Worm (Caenorhabditis elegans) whole organism, late embryonic: ENCODE data around the gene ZK643.2.
A peak's percentile ranks its signal among the peaks of the same experiment; 100 is the strongest.

Experiments used
- C08G9.2 ChIP-seq: sonication (generic microtip); optimal IDR thresholded peaks from 2 replicates; lab custom pipeline; 2016; ENCODE audit warnings: mild to moderate bottlenecking, missing genetic modification characterization, moderate library complexity, missing compliant biosample characterization
- K02D7.2 ChIP-seq: sonication (generic microtip); optimal IDR thresholded peaks from 2 replicates; lab custom pipeline; 2017; ENCODE audit warnings: mild to moderate bottlenecking, missing genetic modification characterization, missing compliant biosample characterization
- ceh-19 ChIP-seq: fragments of 200-800 bp; sonication (Bioruptor generic); optimal IDR thresholded peaks from 2 replicates; lab custom pipeline; 2018; ENCODE audit warnings: mild to moderate bottlenecking, missing genetic modification characterization, missing compliant biosample characterization
- ceh-2 ChIP-seq: sonication (generic microtip); optimal IDR thresholded peaks from 2 replicates; lab custom pipeline; 2016; ENCODE audit warnings: missing genotype, missing genetic modification characterization, missing compliant biosample characterization
- ceh-24 ChIP-seq: sonication (generic microtip); optimal IDR thresholded peaks from 2 replicates; lab custom pipeline; 2016; ENCODE audit warnings: mild to moderate bottlenecking, missing genetic modification characterization, missing compliant biosample characterization
- ceh-30 ChIP-seq: fragments of 150-350 bp; optimal IDR thresholded peaks from 2 replicates; lab custom pipeline; 2014; ENCODE audit warnings: missing biosample characterization, missing genetic modification characterization
- ceh-31 ChIP-seq: sonication (generic microtip); optimal IDR thresholded peaks from 2 replicates; lab custom pipeline; 2016; ENCODE audit warnings: missing genetic modification characterization, missing compliant biosample characterization
- ceh-34 ChIP-seq: sonication (generic microtip); optimal IDR thresholded peaks from 2 replicates; lab custom pipeline; 2016; ENCODE audit warnings: mild to moderate bottlenecking, missing genetic modification characterization, missing compliant biosample characterization
- ceh-6 ChIP-seq: fragments of 200-800 bp; sonication (Bioruptor generic); optimal IDR thresholded peaks from 2 replicates; lab custom pipeline; 2018; ENCODE audit warnings: mild to moderate bottlenecking, missing genetic modification characterization, missing compliant biosample characterization
- ceh-9 ChIP-seq: sonication (generic microtip); optimal IDR thresholded peaks from 2 replicates; lab custom pipeline; 2016; ENCODE audit warnings: mild to moderate bottlenecking, missing genetic modification characterization, inconsistent platforms, missing compliant biosample characterization
- dve-1 ChIP-seq: sonication (generic microtip); optimal IDR thresholded peaks from 2 replicates; lab custom pipeline; 2017; ENCODE audit warnings: antibody characterized with exemption, mild to moderate bottlenecking, missing genetic modification characterization, missing compliant biosample characterization
- fax-1 ChIP-seq: sonication (generic microtip); optimal IDR thresholded peaks from 2 replicates; lab custom pipeline; 2016; ENCODE audit warnings: missing genotype, missing genetic modification characterization, missing compliant biosample characterization
- hlh-30 ChIP-seq: sonication (generic microtip); optimal IDR thresholded peaks from 2 replicates; lab custom pipeline; 2017; ENCODE audit warnings: antibody characterized with exemption, missing genetic modification characterization, missing compliant biosample characterization; ENCODE audit not compliant: insufficient read depth
- hlh-8 ChIP-seq: sonication (generic microtip); optimal IDR thresholded peaks from 2 replicates; lab custom pipeline; 2016; ENCODE audit warnings: missing genotype, missing genetic modification characterization, missing compliant biosample characterization
- lim-6 ChIP-seq: sonication (generic microtip); optimal IDR thresholded peaks from 2 replicates; lab custom pipeline; 2016; ENCODE audit warnings: missing genetic modification characterization, missing compliant biosample characterization
- lin-11 ChIP-seq: fragments of 200-800 bp; sonication (Bioruptor generic); optimal IDR thresholded peaks from 2 replicates; lab custom pipeline; 2018; ENCODE audit warnings: mild to moderate bottlenecking, missing genetic modification characterization, missing compliant biosample characterization
- madf-2 ChIP-seq: sonication (generic microtip); optimal IDR thresholded peaks from 2 replicates; lab custom pipeline; 2017; ENCODE audit warnings: missing genetic modification characterization, missing compliant biosample characterization
- mec-3 ChIP-seq: sonication (generic microtip); optimal IDR thresholded peaks from 2 replicates; lab custom pipeline; 2016; ENCODE audit warnings: borderline replicate concordance, missing genetic modification characterization, missing compliant biosample characterization
- nfya-1 ChIP-seq: sonication (generic microtip); optimal IDR thresholded peaks from 2 replicates; lab custom pipeline; 2017; ENCODE audit warnings: missing genetic modification characterization, mild to moderate bottlenecking, missing compliant biosample characterization, antibody characterized with exemption, moderate library complexity
- nhr-11 ChIP-seq: fragments of 150-350 bp; optimal IDR thresholded peaks from 2 replicates; lab custom pipeline; 2014; ENCODE audit warnings: missing biosample characterization, missing genetic modification characterization
- npax-4 ChIP-seq: sonication (generic microtip); optimal IDR thresholded peaks from 2 replicates; lab custom pipeline; 2016; ENCODE audit warnings: missing genetic modification characterization, missing compliant biosample characterization
- odd-2 ChIP-seq: sonication (generic microtip); optimal IDR thresholded peaks from 2 replicates; lab custom pipeline; 2017; ENCODE audit warnings: antibody characterized with exemption, mild to moderate bottlenecking, missing genetic modification characterization, missing compliant biosample characterization
- pag-3 ChIP-seq: sonication (generic microtip); optimal IDR thresholded peaks from 2 replicates; lab custom pipeline; 2016; ENCODE audit warnings: missing compliant biosample characterization, missing genetic modification characterization, borderline replicate concordance
- pat-9 ChIP-seq: fragments of 200-800 bp; sonication (Bioruptor generic); optimal IDR thresholded peaks from 2 replicates; lab custom pipeline; 2018; ENCODE audit warnings: mild to moderate bottlenecking, missing genetic modification characterization, moderate library complexity, missing compliant biosample characterization
- pha-4 ChIP-seq: fragments of 150-350 bp; optimal IDR thresholded peaks from 2 replicates; lab custom pipeline; 2018; ENCODE audit warnings: missing biosample characterization, missing genetic modification reagents, missing genetic modification characterization
- pros-1 ChIP-seq: fragments of 150-350 bp; optimal IDR thresholded peaks from 2 replicates; lab custom pipeline; 2014; ENCODE audit warnings: missing biosample characterization, missing genetic modification reagents, missing genetic modification characterization
- ref-2 ChIP-seq: sonication (generic microtip); optimal IDR thresholded peaks from 2 replicates; lab custom pipeline; 2016; ENCODE audit warnings: missing genetic modification characterization, missing compliant biosample characterization
- rnt-1 ChIP-seq: sonication (generic microtip); optimal IDR thresholded peaks from 2 replicates; lab custom pipeline; 2016; ENCODE audit warnings: missing genetic modification characterization, missing compliant biosample characterization
- sox-2 ChIP-seq: fragments of 200-800 bp; sonication (Bioruptor generic); IDR thresholded peaks from 2 replicates; pipeline ENCODE4 v1.3.6; 2022; ENCODE audit warnings: missing genetic modification reagents, missing genetic modification characterization, missing compliant biosample characterization
- tbx-2 ChIP-seq: sonication (generic microtip); optimal IDR thresholded peaks from 2 replicates; lab custom pipeline; 2016; ENCODE audit warnings: missing genetic modification characterization, missing compliant biosample characterization
- tbx-7 ChIP-seq: sonication (generic microtip); optimal IDR thresholded peaks from 2 replicates; lab custom pipeline; 2016; ENCODE audit warnings: missing genotype, missing genetic modification characterization, missing compliant biosample characterization
- unc-42 ChIP-seq: sonication (generic microtip); optimal IDR thresholded peaks from 2 replicates; lab custom pipeline; 2016; ENCODE audit warnings: missing genotype, missing genetic modification characterization, missing compliant biosample characterization
- unc-55 ChIP-seq: sonication (generic microtip); optimal IDR thresholded peaks from 2 replicates; lab custom pipeline; 2017; ENCODE audit warnings: missing biosample characterization, missing genetic modification reagents, missing genetic modification characterization
- zip-5 ChIP-seq: sonication (generic microtip); optimal IDR thresholded peaks from 2 replicates; lab custom pipeline; 2016; ENCODE audit warnings: missing genetic modification characterization, missing compliant biosample characterization

The ZK643.2 gene

DNA sequence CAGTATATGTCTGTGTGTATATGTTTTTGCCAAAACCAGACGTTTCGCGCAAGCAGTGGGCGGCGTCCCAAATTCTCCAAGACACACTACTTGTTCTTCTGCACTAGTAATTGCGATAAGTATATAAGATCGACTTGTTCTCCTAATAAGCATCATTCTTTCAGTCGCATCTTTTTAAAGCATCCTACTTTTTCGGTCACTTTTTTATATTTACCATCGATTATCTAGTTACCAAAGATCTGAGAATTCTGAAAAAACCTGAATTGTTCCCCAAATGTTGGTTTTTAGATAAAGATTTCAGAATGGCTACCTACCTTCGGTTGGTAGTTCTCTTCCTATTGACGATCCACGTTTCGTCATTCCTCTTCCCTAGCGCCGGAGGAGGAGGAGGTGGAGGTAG lies 5.7 kb downstream of the ZK643.2 start, which contains the start of gene grl-25:
Gene grl-25 (plus strand): TSS at position 301 of the 400 bp plus-strand sequence.
- no peak for TF ChIP-seq pha-4
- TF ChIP-seq rnt-1, result no peak
- no peak for TF ChIP-seq nfya-1 (tag; lab: Kevin White, UChicago)
- TF ChIP-seq pat-9 (tag; lab: Kevin White, UChicago), result no peak
- TF ChIP-seq tbx-7 (tag; lab: Kevin White, UChicago), result no peak
- no peak for TF ChIP-seq K02D7.2 (tag; lab: Kevin White, UChicago)
- no peak for TF ChIP-seq ceh-19 (GFP tag; lab: Kevin White, UChicago)
- no peak for TF ChIP-seq ceh-24
- TF ChIP-seq mec-3 (tag; lab: Kevin White, UChicago), result no peak

- TF ChIP-seq pros-1, result no peak
- TF ChIP-seq ceh-24, result no peak
- no peak for TF ChIP-seq unc-42 (tag; lab: Kevin White, UChicago)
- no peak for TF ChIP-seq madf-2 (tag; lab: Kevin White, UChicago)
- no peak for TF ChIP-seq lim-6 (tag; lab: Kevin White, UChicago)
- TF ChIP-seq ceh-34 (tag; lab: Kevin White, UChicago), result no peak
- TF ChIP-seq, all 69 proteins: peak for 0
Observed at ce11 chrIII:8962475-8962874, 6.1 kb downstream of the ZK643.2 start.

ce11 chrIII:8964684-8965283 lies 8.4 kb downstream of the ZK643.2 start:
- no peak for TF ChIP-seq pag-3
- TF ChIP-seq dve-1 (tag; lab: Kevin White, UChicago), result peak; percentile 43
- no peak for TF ChIP-seq ceh-30
- no peak for TF ChIP-seq lin-11 (tag; lab: Kevin White, UChicago)

DNA sequence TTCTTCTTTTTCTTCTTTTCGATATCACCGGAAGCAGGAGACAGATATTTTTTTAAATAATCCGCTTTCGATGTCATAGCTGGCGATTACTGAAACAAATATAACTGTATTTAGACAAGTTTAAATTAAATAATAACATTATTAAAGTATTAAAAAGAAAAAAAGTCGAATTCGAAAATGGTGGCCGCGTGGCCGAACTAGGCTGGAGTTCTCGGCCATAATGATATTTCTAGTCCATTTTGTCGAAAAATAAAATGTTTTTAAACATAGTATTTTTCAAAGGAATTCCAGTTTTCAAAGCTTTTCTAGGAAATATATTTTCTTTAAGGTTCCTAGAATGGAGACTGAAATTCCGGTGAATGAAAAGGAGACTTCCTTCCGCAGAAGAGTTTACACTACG lies 11.3 kb downstream of the ZK643.2 start, which contains the start of the genes bud-13 and rpap-2:
Gene bud-13 (minus strand): TSS at position 89 of the 400 bp plus-strand sequence.
Gene rpap-2 (plus strand): TSS at position 329 of the 400 bp plus-strand sequence.
- TF ChIP-seq ceh-9 (tag; lab: Kevin White, UChicago) (no peak), unc-55 (GFP tag; lab: Kevin White, UChicago) (no peak), hlh-30 (tag; lab: Kevin White, UChicago) (no peak), ceh-6 (GFP tag; lab: Kevin White, UChicago) (no peak), sox-2 (GFP tag; lab: Robert Waterston, UW) (no peak), zip-5 (tag; lab: Kevin White, UChicago) (peak; percentile 15), nhr-11 (tag; lab: Kevin White, UChicago) (no peak), C08G9.2 (tag; lab: Kevin White, UChicago) (no peak), pat-9 (tag; lab: Kevin White, UChicago) (no peak), odd-2 (tag; lab: Kevin White, UChicago) (no peak), ceh-2 (tag; lab: Kevin White, UChicago) (peak; percentile 8), nfya-1 (tag; lab: Kevin White, UChicago) (no peak), tbx-2 (tag; lab: Kevin White, UChicago) (peak; percentile 36), unc-42 (tag; lab: Kevin White, UChicago) (no peak), npax-4 (no peak), ref-2 (tag; lab: Kevin White, UChicago) (no peak), pha-4 (no peak), fax-1 (tag; lab: Kevin White, UChicago) (no peak), tbx-7 (tag; lab: Kevin White, UChicago) (no peak), hlh-8 (tag; lab: Kevin White, UChicago) (peak; percentile 22), ceh-30 (no peak), ceh-31 (peak; percentile 46), pros-1 (no peak)
